Fruit fly (Drosophila melanogaster): ENCODE results near the gene CG31832.

The CG31832 gene

dm6 chr2L:15056359-15057220 lies 25.0 kb upstream of the CG31832 start (continued):
- TF ChIP-seq CG32006 (GFP tag; optimal IDR thresholded peaks at IDR 0.05) (peak; percentile 91), Eip78C (GFP tag) (peak; percentile 98), Sox14 (GFP tag; optimal IDR thresholded peaks at IDR 0.05) (peak; percentile 71), CG3919 (GFP tag; optimal IDR thresholded peaks at IDR 0.05) (peak; percentile 91), dsx (GFP tag; optimal IDR thresholded peaks at IDR 0.05; ENCODE audit: poor library complexity, severe bottlenecking) (peak; percentile 73), CG10631 (GFP tag; optimal IDR thresholded peaks at IDR 0.05) (peak; percentile 87), Hr4 (GFP tag; optimal IDR thresholded peaks at IDR 0.05) (peak; percentile 83), CG16779 (tag; optimal IDR thresholded peaks at IDR 0.05) (peak; percentile 62), svp (GFP tag) (peak; percentile 88), fkh (GFP tag; optimal IDR thresholded peaks at IDR 0.05) (peak; percentile 19)

DNA sequence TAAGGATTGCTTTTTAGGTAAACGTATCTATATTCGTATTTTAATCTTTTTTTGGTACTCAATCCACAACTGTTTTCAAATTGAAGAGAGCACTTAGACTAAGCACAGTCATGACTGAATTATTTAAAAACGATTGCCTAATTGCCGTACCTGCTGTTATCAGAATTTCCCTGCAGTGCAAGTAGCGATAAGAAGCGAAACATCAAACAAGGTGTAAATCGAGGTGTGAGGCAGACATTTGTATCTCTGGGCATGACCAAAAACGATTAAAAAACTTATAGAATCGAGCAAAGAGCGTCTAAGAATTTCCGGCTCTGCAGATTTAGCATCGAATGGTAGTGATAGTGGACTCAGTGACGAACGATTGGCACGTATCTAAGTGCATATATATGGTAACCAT lies 23.6 kb upstream of the CG31832 start:
- TF ChIP-seq Hr4 (GFP tag; optimal IDR thresholded peaks at IDR 0.05) (no peak), salr (GFP tag; optimal IDR thresholded peaks at IDR 0.05) (no peak), CG7368 (GFP tag; optimal IDR thresholded peaks at IDR 0.05) (no peak), CG34406 (GFP tag; optimal IDR thresholded peaks at IDR 0.05) (no peak), CG6163 (GFP tag; IDR thresholded peaks at IDR 0.05) (no peak), fkh (GFP tag; optimal IDR thresholded peaks at IDR 0.05) (no peak), CG3032 (tag; optimal IDR thresholded peaks at IDR 0.05) (no peak), esn (GFP tag; optimal IDR thresholded peaks at IDR 0.05) (no peak), eg (GFP tag; IDR thresholded peaks at IDR 0.05) (no peak), CG1621 (tag; optimal IDR thresholded peaks at IDR 0.05) (no peak), pdm3 (GFP tag; optimal IDR thresholded peaks at IDR 0.05) (no peak), Ets21C (GFP tag; optimal IDR thresholded peaks at IDR 0.05) (no peak), spab (GFP tag; optimal IDR thresholded peaks at IDR 0.05) (no peak)

dm6 chr2L:15052805-15053388 lies 21.3 kb upstream of the CG31832 start:
- TF ChIP-seq CG32006 (GFP tag; optimal IDR thresholded peaks at IDR 0.05) (no peak), Lpt (GFP tag; optimal IDR thresholded peaks at IDR 0.05) (peak; percentile 18), Sox102F (GFP tag; optimal IDR thresholded peaks at IDR 0.05) (no peak), CG6163 (GFP tag; IDR thresholded peaks at IDR 0.05) (no peak), CG8119 (GFP tag; IDR thresholded peaks at IDR 0.05) (peak; percentile 31; the same call in 1 of the 3 replicates), Ets21C (GFP tag; optimal IDR thresholded peaks at IDR 0.05) (no peak), CG7368 (GFP tag; optimal IDR thresholded peaks at IDR 0.05) (no peak), Smox (GFP tag; optimal IDR thresholded peaks at IDR 0.05) (no peak), CG10631 (GFP tag; optimal IDR thresholded peaks at IDR 0.05) (peak; percentile 49)

dm6 chr2L:15043718-15044117 lies 12.2 kb upstream of the CG31832 start:
- TF ChIP-seq Met (GFP tag; optimal IDR thresholded peaks at IDR 0.05) (no peak), Ets21C (GFP tag; optimal IDR thresholded peaks at IDR 0.05) (no peak), Hr4 (GFP tag; optimal IDR thresholded peaks at IDR 0.05) (no peak), Sox15 (GFP tag; optimal IDR thresholded peaks at IDR 0.05) (no peak), Sox14 (GFP tag; optimal IDR thresholded peaks at IDR 0.05) (no peak), acj6 (GFP tag; optimal IDR thresholded peaks at IDR 0.05) (no peak), Blimp-1 (GFP tag; optimal IDR thresholded peaks at IDR 0.05) (no peak)

DNA sequence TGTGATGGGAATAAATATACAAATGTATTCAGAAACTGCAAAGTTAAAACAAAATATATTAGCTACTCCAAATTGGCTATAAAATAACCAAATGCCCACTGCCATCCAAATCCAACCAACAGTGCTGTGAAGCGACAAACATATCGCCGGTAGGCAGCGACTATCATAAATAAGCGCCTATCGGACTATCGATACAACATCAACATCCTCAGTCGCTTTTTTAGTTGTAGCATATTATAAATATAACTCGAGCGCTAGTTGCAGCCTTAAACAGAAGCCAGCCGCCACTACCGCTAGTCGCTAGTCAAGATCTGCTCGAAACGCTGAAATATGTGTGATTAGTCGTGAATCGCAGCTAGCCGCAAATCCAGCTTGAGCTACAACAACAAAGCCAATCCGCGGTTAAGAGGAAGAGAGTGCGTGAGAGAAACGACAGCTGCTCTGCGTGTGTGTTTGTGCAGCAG lies 7.8 kb upstream of the CG31832 start:
- TF ChIP-seq CG6854 (GFP tag; optimal IDR thresholded peaks at IDR 0.05) (peak; percentile 55), CG31627 (GFP tag; optimal IDR thresholded peaks at IDR 0.05) (peak; percentile 16), CG6163 (GFP tag; IDR thresholded peaks at IDR 0.05) (peak; percentile 44; the same call in 1 of the 3 replicates), CG3032 (tag; optimal IDR thresholded peaks at IDR 0.05) (peak; percentile 28), cyc (GFP tag; optimal IDR thresholded peaks at IDR 0.05) (peak; percentile 43), CG6792 (GFP tag; optimal IDR thresholded peaks at IDR 0.05) (no peak), acj6 (GFP tag; optimal IDR thresholded peaks at IDR 0.05) (no peak), esn (GFP tag; optimal IDR thresholded peaks at IDR 0.05) (peak; percentile 23), lz (GFP tag; optimal IDR thresholded peaks at IDR 0.05) (peak; percentile 43)
